Fruit fly (Drosophila melanogaster) S2 (cell line): ENCODE measurements around the gene CG8209.

ENCODE experiments used
- CG8478 ChIP-seq: fragments of >200 bp; optimal IDR thresholded peaks from 2 replicates; lab custom pipeline; 2018
- CTCF ChIP-seq, 2 experiments: fragments of >200 bp; optimal IDR thresholded peaks; 2 replicates each; lab custom pipeline; 2018

DNA sequence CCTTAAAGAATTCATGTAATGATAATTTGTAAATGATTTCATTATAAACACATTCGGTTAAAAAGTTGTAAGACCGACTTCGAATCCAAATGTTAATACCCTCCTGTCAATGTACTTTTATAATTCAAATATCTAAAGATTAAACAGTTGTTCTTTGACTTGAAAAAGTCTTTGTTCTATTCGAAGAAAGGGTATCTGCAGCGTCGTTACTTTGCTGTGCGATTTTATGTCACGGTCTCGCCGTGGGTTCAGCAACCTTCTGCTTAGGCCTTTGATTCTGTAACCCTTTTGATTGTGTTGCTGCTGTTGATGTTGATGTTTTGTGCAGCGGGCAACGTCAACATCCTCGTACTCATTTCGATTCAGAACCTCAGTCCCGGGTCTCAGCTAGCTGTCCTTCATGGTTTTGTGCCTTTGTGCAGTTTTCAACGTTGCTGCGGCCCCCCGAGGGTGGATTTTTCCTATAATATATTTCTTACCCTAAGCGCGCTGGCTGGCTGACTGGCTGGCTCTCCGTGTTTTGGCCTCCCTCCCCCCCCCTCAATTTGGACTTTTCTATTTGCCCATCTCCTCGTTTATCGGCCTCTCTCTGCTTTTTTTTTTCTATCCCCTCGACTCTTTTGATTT, 5.1 kb downstream of the CG8209 start:
- TF ChIP-seq CG8478 (lab: Kevin White, UChicago) (no peak), CTCF (optimal IDR thresholded peaks at IDR 0.05; lab: Kevin White, UChicago) (no peak)
